Worm (Caenorhabditis elegans) whole organism, L3 larva: ENCODE measurements around the gene Y51A2D.8.

Experiments used
- R02D3.7 ChIP-seq: fragments of 150-350 bp; optimal IDR thresholded peaks from 2 replicates; lab custom pipeline; 2014; ENCODE audit warnings: missing biosample characterization, missing genetic modification characterization
- ZK546.5 ChIP-seq: sonication (generic microtip); optimal IDR thresholded peaks from 2 replicates; lab custom pipeline; 2017; ENCODE audit warnings: missing biosample characterization, missing genetic modification characterization
- ceh-16 ChIP-seq: sonication (generic microtip); optimal IDR thresholded peaks from 2 replicates; lab custom pipeline; 2017; ENCODE audit warnings: missing biosample characterization, missing genetic modification characterization
- ceh-9 ChIP-seq: sonication (generic microtip); optimal IDR thresholded peaks from 2 replicates; lab custom pipeline; 2018; ENCODE audit warnings: missing biosample characterization, missing genetic modification characterization
- egl-27 ChIP-seq: sonication (generic microtip); optimal IDR thresholded peaks from 4 replicates; lab custom pipeline; 2017; ENCODE audit warnings: missing biosample characterization, missing genetic modification reagents, missing genetic modification characterization
- elt-1 ChIP-seq: fragments of 150-350 bp; optimal IDR thresholded peaks from 2 replicates; lab custom pipeline; 2014; ENCODE audit warnings: missing biosample characterization, missing genetic modification characterization
- elt-2 ChIP-seq: sonication (generic microtip); optimal IDR thresholded peaks from 2 replicates; lab custom pipeline; 2016; ENCODE audit warnings: missing genetic modification reagents, mild to moderate bottlenecking, missing genetic modification characterization, missing compliant biosample characterization
- elt-3 ChIP-seq, 3 experiments: fragments of 150-350 bp in 1 of 3; sonication (generic microtip) in 2 of 3; optimal IDR thresholded peaks; 2 replicates in 2 of 3; 4 replicates in 1 of 3; lab custom pipeline; 2014 to 2017; ENCODE audit warnings: missing biosample characterization in 3 of 3, missing genetic modification characterization in 3 of 3
- eor-1 ChIP-seq, 2 experiments: fragments of 150-350 bp; optimal IDR thresholded peaks; 2 replicates each; lab custom pipeline; 2014 to 2018; ENCODE audit warnings: missing biosample characterization in 2 of 2, missing genetic modification characterization in 2 of 2
- fkh-10 ChIP-seq: sonication (generic microtip); optimal IDR thresholded peaks from 2 replicates; lab custom pipeline; 2017; ENCODE audit warnings: missing biosample characterization, missing genetic modification reagents, missing genetic modification characterization
- fkh-2 ChIP-seq: fragments of 150-350 bp; optimal IDR thresholded peaks from 2 replicates; lab custom pipeline; 2014; ENCODE audit warnings: missing biosample characterization, missing genetic modification reagents, missing genetic modification characterization
- hmg-11 ChIP-seq: sonication (generic microtip); optimal IDR thresholded peaks from 2 replicates; lab custom pipeline; 2016; ENCODE audit warnings: missing genetic modification characterization, missing compliant biosample characterization
- jun-1 ChIP-seq: fragments of 150-350 bp; optimal IDR thresholded peaks from 2 replicates; lab custom pipeline; 2014; ENCODE audit warnings: missing biosample characterization, missing genetic modification reagents, missing genetic modification characterization
- lin-15B ChIP-seq: fragments of 150-350 bp; optimal IDR thresholded peaks from 2 replicates; lab custom pipeline; 2014; ENCODE audit warnings: missing biosample characterization, missing genetic modification characterization
- lin-39 ChIP-seq: fragments of 150-350 bp; optimal IDR thresholded peaks from 2 replicates; lab custom pipeline; 2018; ENCODE audit warnings: missing biosample characterization, missing genetic modification reagents, missing genetic modification characterization
- lsy-12 ChIP-seq: sonication (generic microtip); optimal IDR thresholded peaks from 2 replicates; lab custom pipeline; 2016; ENCODE audit warnings: mild to moderate bottlenecking, missing genetic modification characterization, missing compliant biosample characterization
- nhr-11 ChIP-seq: fragments of 150-350 bp; optimal IDR thresholded peaks from 2 replicates; lab custom pipeline; 2014; ENCODE audit warnings: missing biosample characterization, missing genetic modification characterization
- nhr-12 ChIP-seq: fragments of 150-350 bp; optimal IDR thresholded peaks from 2 replicates; lab custom pipeline; 2014; ENCODE audit warnings: missing biosample characterization, missing genetic modification characterization
- nhr-23 ChIP-seq: fragments of 150-350 bp; optimal IDR thresholded peaks from 2 replicates; lab custom pipeline; 2014; ENCODE audit warnings: missing biosample characterization, missing genetic modification reagents, missing genetic modification characterization
- nhr-237 ChIP-seq: fragments of 150-350 bp; optimal IDR thresholded peaks from 2 replicates; lab custom pipeline; 2014; ENCODE audit warnings: missing biosample characterization, missing genetic modification characterization
- nhr-25 ChIP-seq: sonication (generic microtip); optimal IDR thresholded peaks from 2 replicates; lab custom pipeline; 2017; ENCODE audit warnings: missing biosample characterization, missing genetic modification characterization
- nhr-28 ChIP-seq: fragments of 150-350 bp; optimal IDR thresholded peaks from 2 replicates; lab custom pipeline; 2014; ENCODE audit warnings: missing biosample characterization, missing genetic modification characterization
- nhr-43 ChIP-seq: sonication (generic microtip); optimal IDR thresholded peaks from 2 replicates; lab custom pipeline; 2016; ENCODE audit warnings: mild to moderate bottlenecking, missing genetic modification characterization, missing compliant biosample characterization; ENCODE audit not compliant: poor library complexity, severe bottlenecking
- nhr-76 ChIP-seq: fragments of 150-350 bp; sonication (generic microtip); optimal IDR thresholded peaks from 5 replicates; lab custom pipeline; 2014; ENCODE audit warnings: missing biosample characterization, missing genetic modification characterization
- nhr-77 ChIP-seq: fragments of 150-350 bp; optimal IDR thresholded peaks from 2 replicates; lab custom pipeline; 2014; ENCODE audit warnings: missing biosample characterization, missing genetic modification characterization
- pha-4 ChIP-seq: fragments of 150-350 bp; optimal IDR thresholded peaks from 2 replicates; lab custom pipeline; 2014; ENCODE audit warnings: missing biosample characterization, missing genetic modification reagents, missing genetic modification characterization
- sea-2 ChIP-seq: fragments of 150-350 bp; sonication (generic microtip); optimal IDR thresholded peaks from 4 replicates; lab custom pipeline; 2014; ENCODE audit warnings: missing biosample characterization, missing genetic modification reagents, missing genetic modification characterization
- skn-1 ChIP-seq: fragments of 150-350 bp; optimal IDR thresholded peaks from 2 replicates; lab custom pipeline; 2014; ENCODE audit warnings: missing biosample characterization, missing genetic modification characterization
- snpc-4 ChIP-seq: fragments of 150-350 bp; optimal IDR thresholded peaks from 2 replicates; lab custom pipeline; 2014; ENCODE audit warnings: missing biosample characterization, missing genetic modification characterization
- tbx-2 ChIP-seq: sonication (generic microtip); optimal IDR thresholded peaks from 2 replicates; lab custom pipeline; 2016; ENCODE audit warnings: mild to moderate bottlenecking, missing genetic modification characterization, missing compliant biosample characterization
- unc-39 ChIP-seq: sonication (generic microtip); optimal IDR thresholded peaks from 4 replicates; lab custom pipeline; 2017; ENCODE audit warnings: missing biosample characterization, missing genetic modification characterization
- ztf-11 ChIP-seq: fragments of 150-350 bp; optimal IDR thresholded peaks from 2 replicates; lab custom pipeline; 2014; ENCODE audit warnings: missing biosample characterization, missing genetic modification characterization
- ztf-4 ChIP-seq: fragments of 150-350 bp; optimal IDR thresholded peaks from 2 replicates; lab custom pipeline; 2014; ENCODE audit warnings: missing biosample characterization, missing genetic modification characterization

The Y51A2D.8 gene

ce11 chrV:18573199-18573598, 19.5 kb upstream of the Y51A2D.8 start:
- TF ChIP-seq tbx-2 (tag; lab: Kevin White, UChicago) (no peak), nhr-25 (tag; lab: Kevin White, UChicago) (peak; percentile 17), lsy-12 (tag; lab: Kevin White, UChicago) (peak; percentile 61), nhr-43 (tag; lab: Kevin White, UChicago) (peak; percentile 8)

- TF ChIP-seq elt-2 (tag; lab: Kevin White, UChicago) = no peak
- TF ChIP-seq ztf-11 (tag; lab: Kevin White, UChicago) = no peak
- TF ChIP-seq pha-4 (tag; lab: Kevin White, UChicago) = no peak
- TF ChIP-seq fkh-10 = no peak
- TF ChIP-seq nhr-28 (tag; lab: Kevin White, UChicago) = no peak
- no peak for TF ChIP-seq nhr-23 (tag; lab: Kevin White, UChicago)
- TF ChIP-seq unc-39 (tag; lab: Kevin White, UChicago) = no peak
- TF ChIP-seq, all 47 proteins: peak for 0
Measured at ce11 chrV:18571533-18571932, 17.9 kb upstream of the Y51A2D.8 start, which contains the start of gene Y51A2D.21. Y51A2D.21 (plus strand) TSS chrV:18571833.

- no peak for TF ChIP-seq lin-39 (tag; lab: Kevin White, UChicago)
- TF ChIP-seq nhr-25 (tag; lab: Kevin White, UChicago) = peak; percentile 96
- no peak for TF ChIP-seq skn-1
- peak; percentile 28 for TF ChIP-seq nhr-23 (tag; lab: Kevin White, UChicago)
- peak; percentile 36 for TF ChIP-seq hmg-11 (tag; lab: Kevin White, UChicago)
- no peak for TF ChIP-seq nhr-12
- no peak for TF ChIP-seq nhr-77 (tag; lab: Kevin White, UChicago)
- no peak for TF ChIP-seq ztf-11 (tag; lab: Kevin White, UChicago)
Measured at ce11 chrV:18569445-18569844, 15.8 kb upstream of the Y51A2D.8 start.

ce11 chrV:18565621-18566020, 12.0 kb upstream of the Y51A2D.8 start:
- TF ChIP-seq snpc-4 (tag; lab: Kevin White, UChicago) (no peak), unc-39 (tag; lab: Kevin White, UChicago) (no peak), nhr-76 (tag; lab: Kevin White, UChicago) (no peak), ZK546.5 (tag; lab: Kevin White, UChicago) (no peak), nhr-11 (tag; lab: Kevin White, UChicago) (no peak), ztf-4 (no peak), elt-3 (tag; optimal IDR thresholded peaks at IDR 0.05; lab: Kevin White, UChicago) (no peak), nhr-23 (tag; lab: Kevin White, UChicago) (no peak), fkh-2 (tag; lab: Kevin White, UChicago) (no peak), lin-15B (tag; lab: Kevin White, UChicago) (no peak), R02D3.7 (tag; lab: Kevin White, UChicago) (no peak), lin-39 (tag; lab: Kevin White, UChicago) (no peak), tbx-2 (tag; lab: Kevin White, UChicago) (no peak), elt-1 (no peak), nhr-25 (tag; lab: Kevin White, UChicago) (no peak), nhr-12 (no peak), ceh-9 (tag; lab: Kevin White, UChicago) (no peak), skn-1 (no peak), sea-2 (GFP tag; lab: Kevin White, UChicago) (no peak), jun-1 (tag; lab: Kevin White, UChicago) (no peak)

ce11 chrV:18564786-18565185, 11.1 kb upstream of the Y51A2D.8 start, which contains the start of gene srg-34:
srg-34 (minus strand) TSS chrV:18564886.
- TF ChIP-seq lin-15B (tag; lab: Kevin White, UChicago) = no peak
- no peak for TF ChIP-seq lsy-12 (tag; lab: Kevin White, UChicago)
- TF ChIP-seq eor-1 (tag; optimal IDR thresholded peaks at IDR 0.05; lab: Kevin White, UChicago) = no peak
- no peak for TF ChIP-seq egl-27 (tag; lab: Kevin White, UChicago)
- no peak for TF ChIP-seq sea-2 (GFP tag; lab: Kevin White, UChicago)
- no peak for TF ChIP-seq ceh-16 (tag; lab: Kevin White, UChicago)
- no peak for TF ChIP-seq skn-1
- TF ChIP-seq hmg-11 (tag; lab: Kevin White, UChicago) = no peak
- TF ChIP-seq nhr-28 (tag; lab: Kevin White, UChicago) = no peak
- TF ChIP-seq nhr-43 (tag; lab: Kevin White, UChicago) = no peak
- TF ChIP-seq jun-1 (tag; lab: Kevin White, UChicago) = no peak
- TF ChIP-seq nhr-237 (tag; lab: Kevin White, UChicago) = no peak
